Fruit fly (Drosophila melanogaster) S2 (cell line): ENCODE measurements around the gene Acsx1L.

Experiments
- CG8478 ChIP-seq: fragments of >200 bp; optimal IDR thresholded peaks from 2 replicates; lab custom pipeline; 2018
- CTCF ChIP-seq, 2 experiments: fragments of >200 bp; optimal IDR thresholded peaks; 2 replicates each; lab custom pipeline; 2018

Gene Acsx1L

dm6 chr3R:19725584-19725983 is 47.4 kb downstream of the Acsx1L start:
- TF ChIP-seq CTCF (optimal IDR thresholded peaks at IDR 0.05; lab: Kevin White, UChicago) = no peak
- TF ChIP-seq CG8478 (lab: Kevin White, UChicago) = no peak
